Fruit fly (Drosophila melanogaster) whole organism, prepupa: Measurements from ENCODE around the gene skd.

Experiments used
- CG11902 ChIP-seq: fragments of 200-800 bp; sonication (Bioruptor generic); optimal IDR thresholded peaks from 3 replicates; lab custom pipeline; 2016; ENCODE audit warnings: missing biosample characterization, missing genetic modification characterization
- CG1621 ChIP-seq: fragments of 200-800 bp; sonication (Bioruptor generic); optimal IDR thresholded peaks from 3 replicates; lab custom pipeline; 2018; ENCODE audit warnings: missing biosample characterization, mild to moderate bottlenecking, missing genetic modification characterization
- CG16779 ChIP-seq: fragments of 200-800 bp; sonication (Bioruptor generic); optimal IDR thresholded peaks from 3 replicates; lab custom pipeline; 2017; ENCODE audit warnings: missing biosample characterization, mild to moderate bottlenecking, missing genetic modification characterization
- Ets96B ChIP-seq: fragments of 200-800 bp; optimal IDR thresholded peaks from 2 replicates; lab custom pipeline; 2019; ENCODE audit warnings: missing biosample characterization, mild to moderate bottlenecking, missing genetic modification characterization, moderate library complexity
- Hr39 ChIP-seq: fragments of 200-800 bp; sonication (Bioruptor generic); optimal IDR thresholded peaks from 2 replicates; lab custom pipeline; 2016; ENCODE audit warnings: missing biosample characterization, missing genetic modification characterization
- dsx ChIP-seq: fragments of 200-800 bp; optimal IDR thresholded peaks from 3 replicates; lab custom pipeline; 2019; ENCODE audit warnings: missing biosample characterization, mild to moderate bottlenecking, missing genetic modification characterization, moderate library complexity; ENCODE audit not compliant: poor library complexity, severe bottlenecking
- eg ChIP-seq: fragments of 200-800 bp; sonication (Bioruptor generic); IDR thresholded peaks from 3 replicates; pipeline ENCODE4 v1.3.6; 2022; ENCODE audit warnings: missing biosample characterization, missing genetic modification characterization
- vri ChIP-seq: fragments of 200-800 bp; sonication (Bioruptor generic); optimal IDR thresholded peaks from 3 replicates; lab custom pipeline; 2016; ENCODE audit warnings: missing biosample characterization, mild to moderate bottlenecking, missing genetic modification characterization

DNA sequence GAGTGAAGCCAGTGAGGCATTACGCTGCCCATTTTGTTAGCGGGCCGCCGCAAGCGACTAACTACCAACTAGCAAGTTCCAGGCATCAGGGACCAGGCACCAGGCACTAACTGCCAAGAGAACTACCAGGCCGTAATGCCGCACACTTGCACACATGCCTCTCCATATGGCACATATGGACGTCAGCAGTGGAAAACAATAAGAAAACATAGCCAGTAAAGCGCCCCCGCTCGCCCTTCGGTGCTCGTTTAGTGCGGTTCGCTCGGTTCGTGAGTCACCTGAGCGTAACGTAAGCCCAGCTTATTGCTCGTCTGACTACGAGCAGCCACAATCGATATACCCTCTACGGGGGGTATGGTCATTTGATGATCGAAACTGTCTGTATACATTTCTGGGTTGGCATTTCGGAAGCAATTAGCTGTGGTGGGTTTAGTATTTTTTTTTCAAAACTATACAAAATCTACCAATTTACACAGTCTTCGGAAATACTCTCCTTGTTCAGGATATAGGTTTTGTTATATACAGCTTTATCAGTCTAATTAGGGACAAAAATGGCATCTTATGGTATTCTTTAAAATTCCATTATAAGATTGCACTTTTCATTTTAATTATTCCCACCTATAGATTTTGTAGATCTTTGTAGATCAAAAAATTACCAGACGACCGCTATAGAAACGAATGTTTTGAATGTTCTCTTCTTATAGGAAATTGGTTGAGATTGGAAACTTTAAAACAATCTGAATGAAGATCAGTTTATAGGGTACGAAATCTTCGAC lies 29.7 kb upstream of the skd start:
- no peak for TF ChIP-seq CG1621
- TF ChIP-seq Ets96B = peak; percentile 39
- peak; percentile 25; the same call in 1 of the 3 replicates for TF ChIP-seq eg (GFP tag; lab: Robert Waterston, UW)
- TF ChIP-seq Hr39 (GFP tag; lab: Kevin White, UChicago) = peak; percentile 76
- no peak for TF ChIP-seq dsx
- peak; percentile 51 for TF ChIP-seq CG11902
- TF ChIP-seq vri (GFP tag; lab: Kevin White, UChicago) = no peak
- TF ChIP-seq CG16779 = peak; percentile 26
